Worm (Caenorhabditis elegans) whole organism, L4/young adult: ENCODE measurements around the gene gcy-29.

Experiments
- W03F9.2 ChIP-seq: fragments of 150-350 bp; optimal IDR thresholded peaks from 2 replicates; lab custom pipeline; 2014; ENCODE audit warnings: missing biosample characterization, missing genetic modification characterization
- dao-5 ChIP-seq: sonication (generic microtip); optimal IDR thresholded peaks from 2 replicates; lab custom pipeline; 2016; ENCODE audit warnings: missing genotype, missing genetic modification characterization, moderate library complexity, missing compliant biosample characterization
- him-1 ChIP-seq: sonication (generic microtip); optimal IDR thresholded peaks from 2 replicates; lab custom pipeline; 2016; ENCODE audit warnings: missing genotype, missing genetic modification reagents, missing genetic modification characterization, missing compliant biosample characterization

- TF ChIP-seq him-1 (no peak), dao-5 (tag; lab: Kevin White, UChicago) (no peak), W03F9.2 (tag; lab: Kevin White, UChicago) (no peak)
These were observed 47.1 kb downstream of the gcy-29 start, which contains the start of gene K10H10.5 for ce11 chrII:14501447-14501846.
